Fruit fly (Drosophila melanogaster): ENCODE data around the gene scf.

scf gene

dm6 chr3L:1335428-1335764 is 36.9 kb downstream of the scf start (continued):
- TF ChIP-seq CG14965 (GFP tag; optimal IDR thresholded peaks at IDR 0.05; ENCODE audit: borderline replicate concordance) (no peak), gt (GFP tag; IDR thresholded peaks at IDR 0.05) (no peak), z (GFP tag; IDR thresholded peaks at IDR 0.05) (no peak), da (GFP tag; optimal IDR thresholded peaks at IDR 0.05) (no peak), Adf1 (GFP tag; IDR thresholded peaks at IDR 0.05) (peak; percentile 9; the same call in 1 of the 2 replicates), CG10431 (GFP tag; optimal IDR thresholded peaks at IDR 0.05) (no peak), YL-1 (GFP tag; optimal IDR thresholded peaks at IDR 0.05) (no peak), CG10147 (GFP tag; optimal IDR thresholded peaks at IDR 0.05) (no peak), E2f2 (GFP tag; IDR thresholded peaks at IDR 0.05) (peak; percentile 37; the same call in 1 of the 2 replicates), pros (GFP tag; optimal IDR thresholded peaks at IDR 0.05) (no peak), gsb (GFP tag; IDR thresholded peaks at IDR 0.05) (0 out of 2 replicates have a peak, but pooled peaks have one; percentile 32), CG4617 (GFP tag; optimal IDR thresholded peaks at IDR 0.05; ENCODE audit: borderline replicate concordance) (no peak), Side (GFP tag; optimal IDR thresholded peaks at IDR 0.05) (no peak), zen (tag; optimal IDR thresholded peaks at IDR 0.05) (no peak), CG6175 (GFP tag; IDR thresholded peaks at IDR 0.05) (no peak), tll (GFP tag; optimal IDR thresholded peaks at IDR 0.05) (no peak), crc (GFP tag; optimal IDR thresholded peaks at IDR 0.05) (peak; percentile 19), fd64A (GFP tag; optimal IDR thresholded peaks at IDR 0.05) (no peak), scrt (GFP tag; optimal IDR thresholded peaks at IDR 0.05) (peak; percentile 93), ara (GFP tag; IDR thresholded peaks at IDR 0.05) (no peak), lov (optimal IDR thresholded peaks at IDR 0.05) (no peak), lov (GFP tag; IDR thresholded peaks at IDR 0.05) (0 out of 3 replicates have a peak, but pooled peaks have one; percentile 27), dysf (GFP tag; IDR thresholded peaks at IDR 0.05) (peak; percentile 63; the same call in 1 of the 3 replicates), Rx (GFP tag; IDR thresholded peaks at IDR 0.05) (peak; percentile 61; the same call in 1 of the 2 replicates), eyg (GFP tag; optimal IDR thresholded peaks at IDR 0.05) (no peak), GATAe (GFP tag; conservative IDR thresholded peaks at IDR 0.05) (no peak), org-1 (GFP tag; optimal IDR thresholded peaks at IDR 0.05) (no peak), NK7.1 (GFP tag; optimal IDR thresholded peaks at IDR 0.05) (peak; percentile 29), disco-r (GFP tag; optimal IDR thresholded peaks at IDR 0.05) (no peak), CrebB (tag; optimal IDR thresholded peaks at IDR 0.05) (no peak), CG9437 (GFP tag; optimal IDR thresholded peaks at IDR 0.05) (no peak), Lhr (GFP tag; optimal IDR thresholded peaks at IDR 0.05) (no peak), CG32532 (GFP tag; IDR thresholded peaks at IDR 0.05) (peak; percentile 84), crp (GFP tag; optimal IDR thresholded peaks at IDR 0.05) (no peak), Hr78 (GFP tag; optimal IDR thresholded peaks at IDR 0.05) (no peak), CG4820 (GFP tag; optimal IDR thresholded peaks at IDR 0.05) (no peak), ab (GFP tag; optimal IDR thresholded peaks at IDR 0.05) (no peak), phol (tag; optimal IDR thresholded peaks at IDR 0.05) (no peak), tap (tag; optimal IDR thresholded peaks at IDR 0.05) (no peak), slbo (GFP tag; IDR thresholded peaks at IDR 0.05) (peak; percentile 82), Xbp1 (GFP tag; optimal IDR thresholded peaks at IDR 0.05) (peak; percentile 43), CG14667 (GFP tag; IDR thresholded peaks at IDR 0.05) (no peak), CG8478 (optimal IDR thresholded peaks at IDR 0.05) (no peak), Aef1 (GFP tag; IDR thresholded peaks at IDR 0.05) (peak; percentile 60), gcm (GFP tag; optimal IDR thresholded peaks at IDR 0.05) (no peak), CG17359 (tag; optimal IDR thresholded peaks at IDR 0.05) (peak; percentile 39), TFAM (GFP tag; optimal IDR thresholded peaks at IDR 0.05) (no peak), jumu (GFP tag; optimal IDR thresholded peaks at IDR 0.05) (peak; percentile 38), crol (GFP tag; IDR thresholded peaks at IDR 0.05) (peak; percentile 76), Nf-YC (tag; optimal IDR thresholded peaks at IDR 0.05) (no peak), ash1 (GFP tag; optimal IDR thresholded peaks at IDR 0.05) (no peak), CG17361 (GFP tag; IDR thresholded peaks at IDR 0.05) (0 out of 3 replicates have a peak, but pooled peaks have one; percentile 10)
